Worm (Caenorhabditis elegans) whole organism, L4 larva: ENCODE results near the gene C26E1.2.

Experiments
- ama-1 ChIP-seq: fragments of 150-350 bp; optimal IDR thresholded peaks from 2 replicates; lab custom pipeline; 2014; ENCODE audit warnings: inconsistent platforms, mixed read lengths
- dmd-8 ChIP-seq: fragments of 200-800 bp; sonication (Bioruptor generic); IDR thresholded peaks from 2 replicates; pipeline ENCODE4 v1.3.6; 2022; ENCODE audit warnings: missing genetic modification characterization, missing compliant biosample characterization
- dpl-1 ChIP-seq: fragments of 150-350 bp; optimal IDR thresholded peaks from 2 replicates; lab custom pipeline; 2014; ENCODE audit warnings: missing biosample characterization, missing genetic modification reagents, missing genetic modification characterization
- fos-1 ChIP-seq: fragments of 150-350 bp; optimal IDR thresholded peaks from 2 replicates; lab custom pipeline; 2014; ENCODE audit warnings: missing biosample characterization, missing genetic modification characterization
- lin-13 ChIP-seq: fragments of 150-350 bp; optimal IDR thresholded peaks from 2 replicates; lab custom pipeline; 2014; ENCODE audit warnings: missing biosample characterization, missing genetic modification reagents, missing genetic modification characterization
- nhr-25 ChIP-seq: sonication (generic microtip); optimal IDR thresholded peaks from 2 replicates; lab custom pipeline; 2017; ENCODE audit warnings: missing genetic modification characterization, mild to moderate bottlenecking, missing compliant biosample characterization, antibody characterized with exemption, moderate library complexity, borderline replicate concordance; ENCODE audit not compliant: insufficient read depth
- nhr-77 ChIP-seq: fragments of 150-350 bp; optimal IDR thresholded peaks from 2 replicates; lab custom pipeline; 2014; ENCODE audit warnings: missing biosample characterization, missing genetic modification characterization
- ztf-11 ChIP-seq: fragments of 150-350 bp; optimal IDR thresholded peaks from 2 replicates; lab custom pipeline; 2014; ENCODE audit warnings: missing biosample characterization, missing genetic modification characterization

DNA sequence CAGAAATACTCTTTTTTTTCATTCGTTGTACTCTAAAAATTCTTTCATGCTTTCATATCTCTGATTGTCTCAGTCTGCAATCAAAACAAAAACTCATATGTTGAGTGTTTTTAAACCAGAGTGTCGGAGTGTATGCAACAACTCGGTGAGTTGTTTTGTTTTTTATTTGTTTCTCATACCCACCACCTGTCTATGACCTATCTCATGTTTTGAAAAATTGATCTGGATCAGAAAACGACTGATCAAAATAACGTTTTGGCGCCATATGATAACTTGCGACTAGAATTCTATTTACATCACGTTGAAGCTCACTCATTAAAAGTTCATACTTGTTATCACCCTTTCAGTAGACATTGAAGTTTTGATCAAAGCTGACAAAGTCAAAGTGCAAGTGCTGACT is 6.2 kb upstream of the C26E1.2 start:
- TF ChIP-seq nhr-25 (tag; lab: Kevin White, UChicago) (no peak), ama-1 (lab: Kevin White, UChicago) (no peak), lin-13 (GFP tag; lab: Kevin White, UChicago) (no peak), ztf-11 (tag; lab: Kevin White, UChicago) (no peak), fos-1 (tag; lab: Kevin White, UChicago) (no peak), nhr-77 (tag; lab: Kevin White, UChicago) (no peak), dpl-1 (GFP tag; lab: Kevin White, UChicago) (no peak), dmd-8 (GFP tag; lab: Robert Waterston, UW) (no peak)
